Fruit fly (Drosophila melanogaster) whole organism, pupa: ENCODE results near the gene CG32625.

Source experiments
- CG12605 ChIP-seq: fragments of 200-800 bp; sonication (Bioruptor generic); IDR thresholded peaks from 2 replicates; pipeline ENCODE4 v1.3.6; 2022; ENCODE audit warnings: missing biosample characterization, missing genetic modification characterization
- CG14655 ChIP-seq: fragments of 200-800 bp; sonication (Bioruptor generic); optimal IDR thresholded peaks from 3 replicates; lab custom pipeline; 2017; ENCODE audit warnings: mild to moderate bottlenecking, missing biosample characterization, missing genetic modification reagents, missing genetic modification characterization
- CG8301 ChIP-seq: fragments of 200-800 bp; sonication (Bioruptor generic); optimal IDR thresholded peaks from 2 replicates; lab custom pipeline; 2018; ENCODE audit warnings: missing biosample characterization, mild to moderate bottlenecking, missing genetic modification characterization
- EcR ChIP-seq: fragments of 200-800 bp; sonication (Bioruptor generic); optimal IDR thresholded peaks from 3 replicates; lab custom pipeline; 2019; ENCODE audit warnings: missing biosample characterization, missing genetic modification characterization, mild to moderate bottlenecking, moderate library complexity, missing genetic modification reagents
- Pif1A ChIP-seq: fragments of 200-800 bp; sonication (Bioruptor generic); optimal IDR thresholded peaks from 3 replicates; lab custom pipeline; 2016; ENCODE audit warnings: missing biosample characterization, missing genetic modification characterization
- Pif1B ChIP-seq: fragments of 200-800 bp; sonication (Bioruptor generic); optimal IDR thresholded peaks from 3 replicates; lab custom pipeline; 2016; ENCODE audit warnings: missing biosample characterization, missing genetic modification characterization

DNA sequence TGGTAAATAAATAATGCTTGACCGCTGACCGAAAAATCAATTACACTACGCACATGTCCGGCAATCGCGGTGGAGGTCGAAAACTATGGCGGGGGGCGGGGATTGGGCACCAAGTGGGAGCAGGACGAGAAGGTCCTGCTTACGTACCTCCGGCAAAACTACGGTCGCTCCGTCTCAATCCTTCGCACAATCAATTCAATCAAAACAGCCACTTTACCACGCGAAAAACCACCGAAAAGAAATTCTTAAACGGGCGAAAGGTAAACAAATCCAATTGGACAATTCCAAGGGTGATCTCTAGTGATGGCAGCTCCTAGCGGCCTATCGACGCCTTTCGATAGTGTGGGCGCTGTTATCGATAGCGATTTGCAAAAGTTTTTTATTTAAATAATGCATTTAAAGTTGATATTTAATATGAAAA is 38.6 kb downstream of the CG32625 start, which contains the start of gene Nadsyn:
- TF ChIP-seq Pif1B = no peak
- no peak for TF ChIP-seq EcR (GFP tag; lab: Kevin White, UChicago)
- TF ChIP-seq CG14655 (GFP tag; lab: Kevin White, UChicago) = no peak
- no peak for TF ChIP-seq CG8301 (tag; lab: Kevin White, UChicago)
- TF ChIP-seq CG12605 (GFP tag; lab: Robert Waterston, UW) = no peak
- TF ChIP-seq Pif1A (GFP tag; lab: Kevin White, UChicago) = no peak
